Worm (Caenorhabditis elegans) whole organism, young adult: ENCODE results near the gene lpd-7.
A peak's percentile ranks its signal among the peaks of the same experiment; 100 is the strongest.

ENCODE experiments used
- B0035.1 ChIP-seq: sonication (generic microtip); optimal IDR thresholded peaks from 2 replicates; lab custom pipeline; 2016; ENCODE audit warnings: missing genetic modification characterization, mild to moderate bottlenecking, missing compliant biosample characterization, missing genotype, missing genetic modification reagents
- B0336.3 ChIP-seq: fragments of 200-800 bp; sonication (Bioruptor generic); IDR thresholded peaks from 2 replicates; pipeline ENCODE4 v1.3.6; 2022; ENCODE audit warnings: missing genetic modification characterization, missing compliant biosample characterization
- D2030.7 ChIP-seq: fragments of 200-800 bp; sonication (Bioruptor generic); IDR thresholded peaks from 2 replicates; pipeline ENCODE4 v1.3.6; 2022; ENCODE audit warnings: missing genetic modification reagents, missing genetic modification characterization, missing compliant biosample characterization
- F22D6.2 ChIP-seq: sonication (generic microtip); optimal IDR thresholded peaks from 2 replicates; lab custom pipeline; 2016; ENCODE audit warnings: mild to moderate bottlenecking, missing genetic modification characterization, missing compliant biosample characterization
- F49E8.2 ChIP-seq: sonication (generic microtip); optimal IDR thresholded peaks from 3 replicates; lab custom pipeline; 2017; ENCODE audit warnings: missing genetic modification characterization, mild to moderate bottlenecking, missing compliant biosample characterization, antibody characterized with exemption, moderate library complexity; ENCODE audit not compliant: insufficient read depth
- F55B11.4 ChIP-seq: sonication (generic microtip); optimal IDR thresholded peaks from 2 replicates; lab custom pipeline; 2016; ENCODE audit warnings: missing compliant biosample characterization, missing genetic modification characterization, borderline replicate concordance; ENCODE audit not compliant: insufficient read depth
- F57C9.4 ChIP-seq: sonication (generic microtip); optimal IDR thresholded peaks from 2 replicates; lab custom pipeline; 2017; ENCODE audit warnings: mild to moderate bottlenecking, missing genetic modification characterization, missing compliant biosample characterization
- K11D2.4 ChIP-seq: fragments of 200-800 bp; sonication (Bioruptor generic); IDR thresholded peaks from 2 replicates; pipeline ENCODE4 v1.3.6; 2022; ENCODE audit warnings: missing genetic modification reagents, missing genetic modification characterization, missing compliant biosample characterization
- K12H6.12 ChIP-seq: fragments of 200-800 bp; sonication (Bioruptor generic); optimal IDR thresholded peaks from 2 replicates; lab custom pipeline; 2018; ENCODE audit warnings: mild to moderate bottlenecking, missing genetic modification characterization, missing compliant biosample characterization
- T07F8.4 ChIP-seq: sonication (generic microtip); optimal IDR thresholded peaks from 2 replicates; lab custom pipeline; 2016; ENCODE audit warnings: mild to moderate bottlenecking, missing genetic modification characterization, moderate library complexity, missing compliant biosample characterization
- T26A5.8 ChIP-seq: sonication (generic microtip); optimal IDR thresholded peaks from 2 replicates; lab custom pipeline; 2016; ENCODE audit warnings: missing genetic modification characterization, missing compliant biosample characterization
- Y53F4B.3 ChIP-seq: fragments of 200-800 bp; sonication (Bioruptor generic); IDR thresholded peaks from 2 replicates; pipeline ENCODE4 v1.3.6; 2022; ENCODE audit warnings: missing genetic modification reagents, missing genetic modification characterization, missing compliant biosample characterization
- Y56A3A.18 ChIP-seq: fragments of 200-800 bp; sonication (Bioruptor generic); IDR thresholded peaks from 2 replicates; pipeline ENCODE4 v1.3.6; 2022; ENCODE audit warnings: missing genetic modification reagents, missing genetic modification characterization, missing compliant biosample characterization
- Y79H2A.3 ChIP-seq: fragments of 200-800 bp; sonication (Bioruptor generic); conservative IDR thresholded peaks from 2 replicates; pipeline ENCODE4 v1.3.6; 2022; ENCODE audit warnings: missing genetic modification reagents, missing genetic modification characterization, missing compliant biosample characterization
- akir-1 ChIP-seq: fragments of 200-800 bp; sonication (Bioruptor generic); optimal IDR thresholded peaks from 2 replicates; lab custom pipeline; 2018; ENCODE audit warnings: mild to moderate bottlenecking, missing genetic modification characterization, moderate library complexity, missing compliant biosample characterization
- ama-1 ChIP-seq, 3 experiments: fragments of 150-350 bp in 1 of 3; sonication (generic microtip) in 2 of 3; optimal IDR thresholded peaks; 2 replicates each; lab custom pipeline; 2014 to 2018; ENCODE audit warnings: missing biosample characterization in 2 of 3, missing genetic modification characterization in 2 of 3, missing genetic modification reagents in 2 of 3
- aptf-3 ChIP-seq: fragments of 200-800 bp; sonication (Bioruptor generic); IDR thresholded peaks from 2 replicates; pipeline ENCODE4 v1.3.6; 2022; ENCODE audit warnings: missing genetic modification characterization, missing compliant biosample characterization
- attf-3 ChIP-seq: fragments of 200-800 bp; sonication (Bioruptor generic); conservative IDR thresholded peaks from 2 replicates; pipeline ENCODE4 v1.3.6; 2022; ENCODE audit warnings: missing genetic modification reagents, missing genetic modification characterization, missing compliant biosample characterization
- ceh-40 ChIP-seq: fragments of 200-800 bp; sonication (Bioruptor generic); IDR thresholded peaks from 2 replicates; pipeline ENCODE4 v1.3.6; 2022; ENCODE audit warnings: missing genetic modification characterization, missing compliant biosample characterization
- ceh-79 ChIP-seq: sonication (generic microtip); optimal IDR thresholded peaks from 2 replicates; lab custom pipeline; 2017; ENCODE audit warnings: mild to moderate bottlenecking, missing genetic modification characterization, missing compliant biosample characterization
- die-1 ChIP-seq: sonication (generic microtip); optimal IDR thresholded peaks from 2 replicates; lab custom pipeline; 2016; ENCODE audit warnings: missing genotype, mild to moderate bottlenecking, missing genetic modification characterization, missing compliant biosample characterization
- dox-1 ChIP-seq: fragments of 200-800 bp; sonication (Bioruptor generic); IDR thresholded peaks from 2 replicates; pipeline ENCODE4 v1.3.6; 2022; ENCODE audit warnings: missing genetic modification reagents, missing genetic modification characterization, missing compliant biosample characterization
- efl-1 ChIP-seq: fragments of 150-350 bp; optimal IDR thresholded peaks from 2 replicates; lab custom pipeline; 2014; ENCODE audit warnings: missing biosample characterization, missing genetic modification reagents, missing genetic modification characterization
- egrh-3 ChIP-seq: fragments of 200-800 bp; sonication (Bioruptor generic); IDR thresholded peaks from 2 replicates; pipeline ENCODE4 v1.3.6; 2022; ENCODE audit warnings: missing genetic modification reagents, missing genetic modification characterization, missing compliant biosample characterization
- gei-17 ChIP-seq: fragments of 200-800 bp; sonication (Bioruptor generic); optimal IDR thresholded peaks from 2 replicates; lab custom pipeline; 2018; ENCODE audit warnings: mild to moderate bottlenecking, missing genetic modification characterization, missing compliant biosample characterization
- him-1 ChIP-seq: sonication (generic microtip); optimal IDR thresholded peaks from 2 replicates; lab custom pipeline; 2016; ENCODE audit warnings: missing genotype, missing genetic modification reagents, missing genetic modification characterization, missing compliant biosample characterization
- hrde-1 ChIP-seq: sonication (generic microtip); optimal IDR thresholded peaks from 2 replicates; lab custom pipeline; 2016; ENCODE audit warnings: missing genetic modification characterization, mild to moderate bottlenecking, missing compliant biosample characterization, moderate library complexity, missing genotype, missing genetic modification reagents, borderline replicate concordance
- lag-1 ChIP-seq: fragments of 200-800 bp; sonication (Bioruptor generic); IDR thresholded peaks from 2 replicates; pipeline ENCODE4 v1.3.6; 2022; ENCODE audit warnings: missing genetic modification reagents, missing genetic modification characterization, missing compliant biosample characterization
- let-526 ChIP-seq: fragments of 200-800 bp; sonication (Bioruptor generic); IDR thresholded peaks from 2 replicates; pipeline ENCODE4 v1.3.6; 2022; ENCODE audit warnings: missing genetic modification reagents, missing genetic modification characterization, missing compliant biosample characterization
- let-607 ChIP-seq, 2 experiments: fragments of 200-800 bp in 1 of 2; sonication (Bioruptor generic) in 1 of 2; sonication (generic microtip) in 1 of 2; optimal IDR thresholded peaks; 2 replicates each; lab custom pipeline; 2016 to 2018; ENCODE audit warnings: mild to moderate bottlenecking in 2 of 2, missing compliant biosample characterization in 2 of 2, missing genetic modification characterization in 2 of 2, moderate library complexity in 2 of 2, missing genotype in 1 of 2
- lin-26 ChIP-seq: fragments of 200-800 bp; sonication (Bioruptor generic); IDR thresholded peaks from 2 replicates; pipeline ENCODE4 v1.3.6; 2022; ENCODE audit warnings: missing genetic modification reagents, missing genetic modification characterization, missing compliant biosample characterization
- lin-40 ChIP-seq: sonication (generic microtip); optimal IDR thresholded peaks from 2 replicates; lab custom pipeline; 2016; ENCODE audit warnings: missing genetic modification characterization, mild to moderate bottlenecking, missing compliant biosample characterization, missing genotype, missing genetic modification reagents
- lin-54 ChIP-seq: fragments of 200-800 bp; sonication (Bioruptor generic); optimal IDR thresholded peaks from 2 replicates; lab custom pipeline; 2018; ENCODE audit warnings: mild to moderate bottlenecking, missing genetic modification characterization, missing compliant biosample characterization
- madf-8 ChIP-seq: fragments of 200-800 bp; sonication (Bioruptor generic); conservative IDR thresholded peaks from 2 replicates; pipeline ENCODE4 v1.3.6; 2022; ENCODE audit warnings: missing genetic modification reagents, missing genetic modification characterization, missing compliant biosample characterization
- nfya-1 ChIP-seq: sonication (generic microtip); optimal IDR thresholded peaks from 2 replicates; lab custom pipeline; 2017; ENCODE audit warnings: antibody characterized with exemption, missing compliant biosample characterization, missing genetic modification characterization, borderline replicate concordance; ENCODE audit not compliant: insufficient read depth
- nhr-120 ChIP-seq: fragments of 200-800 bp; sonication (Bioruptor generic); IDR thresholded peaks from 2 replicates; pipeline ENCODE4 v1.3.6; 2022; ENCODE audit warnings: missing genetic modification characterization, missing compliant biosample characterization
- nhr-90 ChIP-seq: sonication (generic microtip); optimal IDR thresholded peaks from 2 replicates; lab custom pipeline; 2016; ENCODE audit warnings: missing genotype, mild to moderate bottlenecking, missing genetic modification characterization, missing compliant biosample characterization
- pbrm-1 ChIP-seq: fragments of 200-800 bp; sonication (Bioruptor generic); IDR thresholded peaks from 2 replicates; pipeline ENCODE4 v1.3.6; 2022; ENCODE audit warnings: missing genetic modification reagents, missing genetic modification characterization, missing compliant biosample characterization
- rec-8 ChIP-seq, 2 experiments: sonication (generic microtip); optimal IDR thresholded peaks; 2 replicates each; lab custom pipeline; 2016; ENCODE audit warnings: mild to moderate bottlenecking in 2 of 2, missing genetic modification characterization in 2 of 2, missing genetic modification reagents in 2 of 2, missing genotype in 2 of 2, missing biosample characterization in 1 of 2, missing compliant biosample characterization in 1 of 2, moderate library complexity in 1 of 2
- repo-1 ChIP-seq: sonication (generic microtip); optimal IDR thresholded peaks from 2 replicates; lab custom pipeline; 2017; ENCODE audit warnings: mild to moderate bottlenecking, missing genetic modification characterization, missing compliant biosample characterization
- snpc-1.3 ChIP-seq: sonication (generic microtip); optimal IDR thresholded peaks from 2 replicates; lab custom pipeline; 2017; ENCODE audit warnings: missing genetic modification characterization, mild to moderate bottlenecking, missing compliant biosample characterization, antibody characterized with exemption, moderate library complexity, missing genotype, missing genetic modification reagents; ENCODE audit not compliant: insufficient read depth
- snpc-3.4 ChIP-seq: sonication (generic microtip); optimal IDR thresholded peaks from 2 replicates; lab custom pipeline; 2017; ENCODE audit warnings: missing genetic modification characterization, mild to moderate bottlenecking, missing compliant biosample characterization, antibody characterized with exemption, moderate library complexity, missing genotype, missing genetic modification reagents
- tbp1 ChIP-seq: fragments of 200-800 bp; sonication (Bioruptor generic); optimal IDR thresholded peaks from 2 replicates; lab custom pipeline; 2018; ENCODE audit warnings: mild to moderate bottlenecking, missing genetic modification characterization, missing compliant biosample characterization
- xnd-1 ChIP-seq: sonication (generic microtip); optimal IDR thresholded peaks from 2 replicates; lab custom pipeline; 2016; ENCODE audit warnings: missing genotype, missing genetic modification reagents, missing genetic modification characterization, missing compliant biosample characterization
- ztf-25 ChIP-seq: fragments of 200-800 bp; sonication (Bioruptor generic); IDR thresholded peaks from 2 replicates; pipeline ENCODE4 v1.3.6; 2022; ENCODE audit warnings: missing genetic modification reagents, missing genetic modification characterization, missing compliant biosample characterization
- ztf-26 ChIP-seq: sonication (generic microtip); optimal IDR thresholded peaks from 2 replicates; lab custom pipeline; 2017; ENCODE audit warnings: missing genetic modification characterization, missing compliant biosample characterization
- ztf-28 ChIP-seq: fragments of 200-800 bp; sonication (Bioruptor generic); IDR thresholded peaks from 2 replicates; pipeline ENCODE4 v1.3.6; 2022; ENCODE audit warnings: missing genetic modification reagents, missing genetic modification characterization, missing compliant biosample characterization
- ztf-3 ChIP-seq: fragments of 200-800 bp; sonication (Bioruptor generic); optimal IDR thresholded peaks from 2 replicates; lab custom pipeline; 2018; ENCODE audit warnings: mild to moderate bottlenecking, missing genetic modification characterization, missing compliant biosample characterization

Gene lpd-7

ce11 chrIII:7571726-7572125 is 1.4 kb upstream of the lpd-7 start:
- TF ChIP-seq akir-1 (no peak), Y53F4B.3 (GFP tag; lab: Robert Waterston, UW) (no peak), aptf-3 (no peak), egrh-3 (GFP tag; lab: Robert Waterston, UW) (no peak), ztf-26 (tag; lab: Kevin White, UChicago) (no peak), snpc-3.4 (tag; lab: Kevin White, UChicago) (peak; percentile 13), F55B11.4 (tag; lab: Kevin White, UChicago) (no peak), lin-54 (GFP tag; lab: Kevin White, UChicago) (peak; percentile 49), gei-17 (GFP tag; lab: Kevin White, UChicago) (no peak), dox-1 (GFP tag; lab: Robert Waterston, UW) (no peak), nhr-90 (tag; lab: Kevin White, UChicago) (no peak), let-526 (GFP tag; lab: Robert Waterston, UW) (no peak), ama-1 (optimal IDR thresholded peaks at IDR 0.05; lab: Kevin White, UChicago) (no peak), ama-1 (GFP tag; optimal IDR thresholded peaks at IDR 0.05; lab: Kevin White, UChicago) (no peak), lin-40 (tag; lab: Kevin White, UChicago) (no peak), K12H6.12 (tag; lab: Kevin White, UChicago) (no peak), T07F8.4 (tag; lab: Kevin White, UChicago) (no peak), him-1 (tag; lab: Kevin White, UChicago) (peak; percentile 51), K11D2.4 (GFP tag; lab: Robert Waterston, UW) (no peak), repo-1 (no peak), nhr-120 (no peak), nfya-1 (tag; lab: Kevin White, UChicago) (no peak), F22D6.2 (tag; lab: Kevin White, UChicago) (no peak), D2030.7 (GFP tag; lab: Robert Waterston, UW) (peak; percentile 27; the same call in 1 of the 2 replicates), ztf-28 (no peak), ztf-25 (no peak), lin-26 (GFP tag; lab: Robert Waterston, UW) (no peak), F49E8.2 (tag; lab: Kevin White, UChicago) (peak; percentile 50), B0336.3 (peak; percentile 76), B0035.1 (tag; lab: Kevin White, UChicago) (no peak), ztf-3 (GFP tag; lab: Kevin White, UChicago) (no peak), madf-8 (GFP tag; lab: Robert Waterston, UW) (no peak), rec-8 (tag; optimal IDR thresholded peaks at IDR 0.05; lab: Kevin White, UChicago) (no peak), ceh-79 (no peak), die-1 (tag; lab: Kevin White, UChicago) (peak; percentile 19), pbrm-1 (no peak), snpc-1.3 (tag; lab: Kevin White, UChicago) (no peak), T26A5.8 (tag; lab: Kevin White, UChicago) (no peak), F57C9.4 (tag; lab: Kevin White, UChicago) (no peak), let-607 (tag; optimal IDR thresholded peaks at IDR 0.05; lab: Kevin White, UChicago) (no peak), xnd-1 (tag; lab: Kevin White, UChicago) (no peak), attf-3 (GFP tag; lab: Robert Waterston, UW) (no peak), tbp1 (GFP tag; lab: Kevin White, UChicago) (no peak), hrde-1 (tag; lab: Kevin White, UChicago) (peak; percentile 76), Y56A3A.18 (GFP tag; lab: Robert Waterston, UW) (peak; percentile 78), efl-1 (GFP tag; lab: Kevin White, UChicago) (no peak), Y79H2A.3 (GFP tag; lab: Robert Waterston, UW) (no peak), ceh-40 (GFP tag; lab: Robert Waterston, UW) (no peak), lag-1 (no peak)
